Fruit fly (Drosophila melanogaster) whole organism, embryonic: ENCODE data around the gene loaf.

Experiments used
- B-H2 ChIP-seq: fragments of 200-800 bp; sonication (Bioruptor generic); optimal IDR thresholded peaks from 2 replicates; lab custom pipeline; 2018; ENCODE audit warnings: missing biosample characterization, mild to moderate bottlenecking, missing genetic modification characterization
- BEAF-32 ChIP-seq: fragments of 200-800 bp; sonication (Bioruptor generic); optimal IDR thresholded peaks from 3 replicates; lab custom pipeline; 2017; ENCODE audit warnings: missing biosample characterization, missing genetic modification characterization, mild to moderate bottlenecking, moderate library complexity, missing genetic modification reagents
- CG10321 ChIP-seq: fragments of 200-800 bp; sonication (Bioruptor generic); IDR thresholded peaks from 2 replicates; pipeline ENCODE4 v1.3.6; 2022; ENCODE audit warnings: missing biosample characterization, missing genetic modification characterization
- CG11560 ChIP-seq: fragments of 200-800 bp; sonication (Bioruptor generic); IDR thresholded peaks from 3 replicates; pipeline ENCODE4 v1.3.6; 2022; ENCODE audit warnings: missing biosample characterization, missing genetic modification characterization
- CG13287 ChIP-seq: fragments of 200-800 bp; sonication (Bioruptor generic); IDR thresholded peaks from 2 replicates; pipeline ENCODE4 v1.3.6; 2022; ENCODE audit warnings: missing biosample characterization, missing genetic modification characterization; ENCODE audit not compliant: partially characterized antibody
- CG13775 ChIP-seq: fragments of 200-800 bp; sonication (Bioruptor generic); optimal IDR thresholded peaks from 3 replicates; lab custom pipeline; 2017; ENCODE audit warnings: missing biosample characterization, mild to moderate bottlenecking, missing genetic modification characterization
- CG14860 ChIP-seq: fragments of 200-800 bp; sonication (Bioruptor generic); IDR thresholded peaks from 3 replicates; pipeline ENCODE4 v1.3.6; 2022; ENCODE audit warnings: missing biosample characterization, missing genetic modification characterization; ENCODE audit not compliant: partially characterized antibody
- CG17186 ChIP-seq: fragments of 200-800 bp; sonication (Bioruptor generic); optimal IDR thresholded peaks from 3 replicates; lab custom pipeline; 2017; ENCODE audit warnings: missing biosample characterization, missing genetic modification reagents, missing genetic modification characterization
- CG17385 ChIP-seq: fragments of 200-800 bp; sonication (Bioruptor generic); optimal IDR thresholded peaks from 3 replicates; lab custom pipeline; 2018; ENCODE audit warnings: missing biosample characterization, mild to moderate bottlenecking, missing genetic modification characterization
- CG17829 ChIP-seq: fragments of 200-800 bp; optimal IDR thresholded peaks from 2 replicates; lab custom pipeline; 2019; ENCODE audit warnings: missing biosample characterization, mild to moderate bottlenecking, missing genetic modification characterization, moderate library complexity
- CG31365 ChIP-seq: fragments of 200-800 bp; sonication (Bioruptor generic); optimal IDR thresholded peaks from 2 replicates; lab custom pipeline; 2018; ENCODE audit warnings: missing biosample characterization, mild to moderate bottlenecking, missing genetic modification characterization
- CG32767 ChIP-seq: fragments of 200-800 bp; sonication (Bioruptor generic); IDR thresholded peaks from 2 replicates; pipeline ENCODE4 v1.3.6; 2022; ENCODE audit warnings: missing biosample characterization, missing genetic modification characterization
- CG3838 ChIP-seq: fragments of 200-800 bp; sonication (Bioruptor generic); optimal IDR thresholded peaks from 3 replicates; lab custom pipeline; 2016; ENCODE audit warnings: missing biosample characterization, missing genetic modification characterization
- CG42726 ChIP-seq: fragments of 200-800 bp; sonication (Bioruptor generic); IDR thresholded peaks from 2 replicates; pipeline ENCODE4 v1.3.6; 2022; ENCODE audit warnings: missing biosample characterization, missing genetic modification characterization; ENCODE audit not compliant: partially characterized antibody
- CG4617 ChIP-seq: fragments of 200-800 bp; sonication (Bioruptor generic); optimal IDR thresholded peaks from 3 replicates; lab custom pipeline; 2016; ENCODE audit warnings: missing biosample characterization, missing genetic modification characterization, borderline replicate concordance
- CG4854 ChIP-seq: fragments of 200-800 bp; sonication (Bioruptor generic); optimal IDR thresholded peaks from 2 replicates; lab custom pipeline; 2016; ENCODE audit warnings: missing biosample characterization, missing genetic modification characterization, inconsistent platforms
- CG6791 ChIP-seq: fragments of 200-800 bp; sonication (Bioruptor generic); IDR thresholded peaks from 3 replicates; pipeline ENCODE4 v1.3.6; 2022; ENCODE audit warnings: missing biosample characterization, missing genetic modification characterization; ENCODE audit not compliant: partially characterized antibody
- CG7987 ChIP-seq: fragments of 200-800 bp; sonication (Bioruptor generic); optimal IDR thresholded peaks from 2 replicates; lab custom pipeline; 2018; ENCODE audit warnings: missing biosample characterization, mild to moderate bottlenecking, missing genetic modification characterization, moderate library complexity
- CG9215 ChIP-seq: fragments of 200-800 bp; sonication (Bioruptor generic); IDR thresholded peaks from 2 replicates; pipeline ENCODE4 v1.3.6; 2022; ENCODE audit warnings: missing biosample characterization, missing genetic modification characterization
- D19B ChIP-seq: fragments of 200-800 bp; sonication (Bioruptor generic); optimal IDR thresholded peaks from 2 replicates; lab custom pipeline; 2017; ENCODE audit warnings: missing biosample characterization, mild to moderate bottlenecking, missing genetic modification characterization
- ERR ChIP-seq: fragments of 200-800 bp; sonication (Bioruptor generic); optimal IDR thresholded peaks from 2 replicates; lab custom pipeline; 2016; ENCODE audit warnings: missing biosample characterization, missing genetic modification characterization
- Gug ChIP-seq: fragments of 200-800 bp; sonication (Bioruptor generic); IDR thresholded peaks from 4 replicates; pipeline ENCODE4 v1.3.6; 2022; ENCODE audit warnings: missing biosample characterization, missing genetic modification characterization
- HHEX ChIP-seq: fragments of 200-800 bp; sonication (Bioruptor generic); optimal IDR thresholded peaks from 3 replicates; lab custom pipeline; 2017; ENCODE audit warnings: missing biosample characterization, mild to moderate bottlenecking, missing genetic modification characterization, missing genetic modification reagents
- HLH4C ChIP-seq: fragments of 200-800 bp; sonication (Bioruptor generic); IDR thresholded peaks from 3 replicates; pipeline ENCODE4 v1.3.6; 2022; ENCODE audit warnings: missing biosample characterization, missing genetic modification characterization; ENCODE audit not compliant: partially characterized antibody
- Scr ChIP-seq: fragments of 200-800 bp; sonication (Bioruptor generic); IDR thresholded peaks from 2 replicates; pipeline ENCODE4 v1.3.6; 2022; ENCODE audit warnings: missing biosample characterization, missing genetic modification characterization; ENCODE audit not compliant: partially characterized antibody
- Side ChIP-seq: fragments of 200-800 bp; sonication (Bioruptor generic); optimal IDR thresholded peaks from 2 replicates; lab custom pipeline; 2016; ENCODE audit warnings: missing biosample characterization, missing genetic modification characterization
- ap ChIP-seq: fragments of 200-800 bp; sonication (Bioruptor generic); IDR thresholded peaks from 2 replicates; pipeline ENCODE4 v1.3.6; 2022; ENCODE audit warnings: missing biosample characterization, missing genetic modification characterization
- chif ChIP-seq, 2 experiments: fragments of 200-800 bp; sonication (Bioruptor generic); optimal IDR thresholded peaks; 3 replicates each; lab custom pipeline; 2016; ENCODE audit warnings: missing biosample characterization in 2 of 2, missing genetic modification characterization in 2 of 2
- ci ChIP-seq: fragments of 200-800 bp; sonication (Bioruptor generic); IDR thresholded peaks from 3 replicates; pipeline ENCODE4 v1.3.6; 2022; ENCODE audit warnings: missing biosample characterization, missing genetic modification characterization
- da ChIP-seq: fragments of 200-800 bp; sonication (Bioruptor generic); optimal IDR thresholded peaks from 2 replicates; lab custom pipeline; 2016; ENCODE audit warnings: missing biosample characterization, missing genetic modification characterization
- dimm ChIP-seq: fragments of 200-800 bp; sonication (Bioruptor generic); IDR thresholded peaks from 2 replicates; pipeline ENCODE4 v1.3.6; 2022; ENCODE audit warnings: missing biosample characterization, missing genetic modification characterization
- dpn ChIP-seq, 2 experiments: fragments of 200-800 bp; sonication (Bioruptor generic); optimal IDR thresholded peaks; 3 replicates each; lab custom pipeline; 2016; ENCODE audit warnings: missing biosample characterization in 2 of 2, missing genetic modification characterization in 2 of 2
- ems ChIP-seq: fragments of 200-800 bp; sonication (Bioruptor generic); optimal IDR thresholded peaks from 3 replicates; lab custom pipeline; 2016; ENCODE audit warnings: missing biosample characterization, missing genetic modification characterization
- hb ChIP-seq: fragments of 200-800 bp; sonication (Bioruptor generic); IDR thresholded peaks from 3 replicates; pipeline ENCODE4 v1.3.6; 2022; ENCODE audit warnings: missing biosample characterization, missing genetic modification characterization; ENCODE audit not compliant: partially characterized antibody
- inv ChIP-seq: fragments of 200-800 bp; sonication (Bioruptor generic); IDR thresholded peaks from 2 replicates; pipeline ENCODE4 v1.3.6; 2022; ENCODE audit warnings: missing biosample characterization, missing genetic modification characterization; ENCODE audit not compliant: partially characterized antibody
- lola ChIP-seq, 3 experiments: fragments of >200 bp in 2 of 3; fragments of 200-800 bp in 1 of 3; sonication (Bioruptor generic) in 1 of 3; optimal IDR thresholded peaks; 2 replicates each; lab custom pipeline; 2017 to 2019; ENCODE audit warnings: missing biosample characterization in 3 of 3, missing genetic modification characterization in 3 of 3, mild to moderate bottlenecking in 1 of 3, moderate library complexity in 1 of 3
- mld ChIP-seq: fragments of 200-800 bp; sonication (Bioruptor generic); IDR thresholded peaks from 3 replicates; pipeline ENCODE4 v1.3.6; 2022; ENCODE audit warnings: missing biosample characterization, missing genetic modification characterization; ENCODE audit not compliant: partially characterized antibody
- nau ChIP-seq: fragments of 200-800 bp; sonication (Bioruptor generic); optimal IDR thresholded peaks from 3 replicates; lab custom pipeline; 2017; ENCODE audit warnings: missing biosample characterization, mild to moderate bottlenecking, missing genetic modification characterization, missing genetic modification reagents
- otp ChIP-seq: fragments of 200-800 bp; sonication (Bioruptor generic); IDR thresholded peaks from 3 replicates; pipeline ENCODE4, ENCODE4 v1.3.6; 2022; ENCODE audit warnings: missing biosample characterization, missing genetic modification characterization
- scrt ChIP-seq: fragments of 200-800 bp; sonication (Bioruptor generic); optimal IDR thresholded peaks from 2 replicates; lab custom pipeline; 2018; ENCODE audit warnings: missing biosample characterization, mild to moderate bottlenecking, missing genetic modification characterization, moderate library complexity
- sna ChIP-seq: fragments of 200-800 bp; sonication (Bioruptor generic); IDR thresholded peaks from 2 replicates; pipeline ENCODE4 v1.3.6; 2022; ENCODE audit warnings: missing biosample characterization, missing genetic modification characterization; ENCODE audit not compliant: partially characterized antibody
- tin ChIP-seq: fragments of 200-800 bp; sonication (Bioruptor generic); optimal IDR thresholded peaks from 3 replicates; lab custom pipeline; 2016; ENCODE audit warnings: missing biosample characterization, missing genetic modification characterization
- tna ChIP-seq: fragments of 200-800 bp; sonication (Bioruptor generic); IDR thresholded peaks from 2 replicates; pipeline ENCODE4 v1.3.6; 2022; ENCODE audit warnings: missing biosample characterization, missing genetic modification characterization; ENCODE audit not compliant: partially characterized antibody
- vvl ChIP-seq: fragments of 200-800 bp; sonication (Bioruptor generic); IDR thresholded peaks from 2 replicates; pipeline ENCODE4 v1.3.6; 2022; ENCODE audit warnings: missing biosample characterization, missing genetic modification characterization
- zen2 ChIP-seq: fragments of 200-800 bp; sonication (Bioruptor generic); IDR thresholded peaks from 3 replicates; pipeline ENCODE4 v1.3.6; 2022; ENCODE audit warnings: missing biosample characterization, missing genetic modification characterization; ENCODE audit not compliant: partially characterized antibody
- zfh1 ChIP-seq: fragments of 200-800 bp; sonication (Bioruptor generic); IDR thresholded peaks from 3 replicates; pipeline ENCODE4 v1.3.6; 2022; ENCODE audit warnings: missing biosample characterization, missing genetic modification characterization

Gene loaf

DNA sequence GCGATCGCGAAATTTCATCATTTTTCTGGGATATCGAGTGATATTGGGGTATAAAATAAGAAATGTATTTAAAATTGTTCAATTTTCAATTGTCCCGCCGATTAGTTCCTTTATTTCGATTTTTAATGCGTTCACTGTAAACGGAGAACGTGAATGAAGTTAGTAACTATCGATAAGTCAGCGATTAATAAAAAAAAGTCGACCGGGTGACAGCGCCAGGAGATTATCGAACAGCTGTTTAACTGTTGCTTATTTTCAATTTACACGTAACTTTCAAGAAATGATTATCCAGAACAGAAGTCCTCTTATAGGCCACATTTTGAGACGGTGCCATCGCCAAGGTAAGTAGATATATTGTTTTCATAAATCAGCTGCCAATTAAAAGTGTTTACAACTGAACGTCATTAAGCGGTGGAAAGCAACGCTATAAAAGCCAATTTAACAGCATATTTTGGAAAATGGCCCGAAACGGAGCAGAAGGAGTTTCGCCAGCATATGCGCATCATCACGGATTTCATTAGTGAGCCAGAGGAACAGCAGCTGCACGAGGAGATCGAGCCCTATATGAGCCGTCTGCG, 49.3 kb upstream of the loaf start, which contains the start of gene CG14130 (continued):
- TF ChIP-seq CG4617 (GFP tag; lab: Kevin White, UChicago) (peak; percentile 22), dimm (GFP tag; lab: Robert Waterston, UW) (no peak), mld (GFP tag; lab: Robert Waterston, UW) (peak; percentile 86), nau (GFP tag; lab: Kevin White, UChicago) (no peak), CG17829 (no peak), CG4854 (GFP tag; lab: Kevin White, UChicago) (no peak), scrt (GFP tag; lab: Kevin White, UChicago) (peak; percentile 98), CG42726 (GFP tag; lab: Robert Waterston, UW) (peak; percentile 68; the same call in 1 of the 2 replicates), tna (peak; percentile 92), Gug (GFP tag; lab: Robert Waterston, UW) (no peak), CG3838 (GFP tag; lab: Kevin White, UChicago) (no peak), lola (GFP tag; optimal IDR thresholded peaks at IDR 0.05; lab: Kevin White, UChicago) (no peak), zen2 (GFP tag; lab: Robert Waterston, UW) (peak; percentile 96), vvl (GFP tag; lab: Robert Waterston, UW) (0 out of 2 replicates have a peak, but pooled peaks have one; percentile 37), CG13775 (GFP tag; lab: Kevin White, UChicago) (no peak), ap (no peak), otp (no peak), HHEX (GFP tag; lab: Kevin White, UChicago) (no peak), tin (GFP tag; lab: Kevin White, UChicago) (no peak), CG9215 (GFP tag; lab: Robert Waterston, UW) (no peak), CG17186 (GFP tag; lab: Kevin White, UChicago) (peak; percentile 45), da (GFP tag; lab: Kevin White, UChicago) (no peak), dpn (GFP tag; optimal IDR thresholded peaks at IDR 0.05; lab: Kevin White, UChicago) (no peak)
- TF ChIP-seq, all 482 proteins: peak for 69

DNA sequence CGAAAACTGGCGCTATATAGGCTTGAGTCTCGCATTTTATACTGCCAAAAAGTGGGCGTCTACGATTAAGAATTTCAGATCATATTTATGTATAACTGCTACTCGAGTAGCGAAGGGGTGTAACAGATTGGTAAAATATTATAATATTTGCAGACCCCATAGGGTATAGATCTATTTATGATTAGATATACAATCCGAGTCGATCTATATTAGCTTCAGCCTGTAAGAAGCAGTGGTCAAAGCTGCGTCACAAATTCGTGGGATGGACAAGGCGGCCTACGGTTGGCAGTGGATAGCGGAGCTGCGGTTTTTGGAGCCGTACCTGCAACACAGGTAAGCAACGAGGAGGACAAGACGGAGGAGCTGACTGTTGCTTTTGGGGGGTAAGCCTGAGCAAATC, 48.7 kb upstream of the loaf start, which contains the start of gene Cubn2:
Gene Cubn2, minus strand, starts transcription at position 101 of the 400 bp plus-strand sequence.
- TF ChIP-seq CG11560 (tag; lab: Robert Waterston, UW) (no peak), ERR (GFP tag; lab: Kevin White, UChicago) (no peak), CG31365 (tag; lab: Kevin White, UChicago) (no peak), zfh1 (GFP tag; lab: Robert Waterston, UW) (no peak), B-H2 (GFP tag; lab: Kevin White, UChicago) (no peak), CG17385 (no peak), Side (GFP tag; lab: Kevin White, UChicago) (no peak), CG32767 (GFP tag; lab: Robert Waterston, UW) (no peak)

dm6 chr3L:11801622-11802021, 35.6 kb upstream of the loaf start:
- peak; percentile 56 for TF ChIP-seq D19B (GFP tag; lab: Kevin White, UChicago)
- peak; percentile 62; the same call in 2 of the 3 replicates for TF ChIP-seq CG14860
- TF ChIP-seq BEAF-32: no peak
- no peak for TF ChIP-seq ci (GFP tag; lab: Robert Waterston, UW)
- TF ChIP-seq Scr (GFP tag; lab: Robert Waterston, UW): peak; percentile 39; the same call in 1 of the 2 replicates
- TF ChIP-seq HLH4C (GFP tag; lab: Robert Waterston, UW): peak; percentile 79
- TF ChIP-seq CG7987 (GFP tag; lab: Kevin White, UChicago): no peak
- no peak for TF ChIP-seq CG10321 (GFP tag; lab: Robert Waterston, UW)
- TF ChIP-seq CG6791 (GFP tag; lab: Robert Waterston, UW): peak; percentile 33; the same call in 1 of the 3 replicates
- TF ChIP-seq CG13287 (GFP tag; lab: Robert Waterston, UW): peak; percentile 25; the same call in 1 of the 2 replicates
- no peak for TF ChIP-seq ems (GFP tag; lab: Kevin White, UChicago)
- TF ChIP-seq hb (GFP tag; lab: Robert Waterston, UW): 0 out of 3 replicates have a peak, but pooled peaks have one; percentile 15
- no peak for TF ChIP-seq CG9215 (GFP tag; lab: Robert Waterston, UW)
- TF ChIP-seq sna: 0 out of 2 replicates have a peak, but pooled peaks have one; percentile 40
- TF ChIP-seq inv (GFP tag; lab: Robert Waterston, UW): peak; percentile 20; the same call in 1 of the 2 replicates
- no peak for TF ChIP-seq chif (GFP tag; optimal IDR thresholded peaks at IDR 0.05; lab: Kevin White, UChicago)
